Fruit fly (Drosophila melanogaster): ENCODE results near the gene CG3868.

The CG3868 gene

dm6 chr3L:14359815-14360719, 42.5 kb downstream of the CG3868 start (continued):
- no peak for TF ChIP-seq sisA (GFP tag; IDR thresholded peaks at IDR 0.05)
- no peak for TF ChIP-seq CG10274 (GFP tag; optimal IDR thresholded peaks at IDR 0.05)
- no peak for TF ChIP-seq CG5953 (GFP tag; IDR thresholded peaks at IDR 0.05)
- TF ChIP-seq CrebB (tag; optimal IDR thresholded peaks at IDR 0.05) = no peak
- no peak for TF ChIP-seq klu (GFP tag; IDR thresholded peaks at IDR 0.05)
- no peak for TF ChIP-seq CG3281 (GFP tag; optimal IDR thresholded peaks at IDR 0.05)
- TF ChIP-seq chm (GFP tag; IDR thresholded peaks at IDR 0.05) = 0 out of 2 replicates have a peak, but pooled peaks have one; percentile 29
- no peak for TF ChIP-seq seq (GFP tag; IDR thresholded peaks at IDR 0.05)
- TF ChIP-seq tin (GFP tag; optimal IDR thresholded peaks at IDR 0.05) = no peak
- TF ChIP-seq CG15601 (tag; optimal IDR thresholded peaks at IDR 0.05) = no peak
- no peak for TF ChIP-seq CG5180 (GFP tag; optimal IDR thresholded peaks at IDR 0.05)
- 0 out of 3 replicates have a peak, but pooled peaks have one; percentile 45 for TF ChIP-seq CG2199 (GFP tag; IDR thresholded peaks at IDR 0.05)
- no peak for TF ChIP-seq CG2202 (tag; optimal IDR thresholded peaks at IDR 0.05)
- TF ChIP-seq tgo (GFP tag; IDR thresholded peaks at IDR 0.05) = no peak
- TF ChIP-seq hkb (optimal IDR thresholded peaks at IDR 0.05) = no peak
- no peak for TF ChIP-seq hkb (GFP tag; IDR thresholded peaks at IDR 0.05)
- no peak for TF ChIP-seq CG3847 (GFP tag; IDR thresholded peaks at IDR 0.05)
- TF ChIP-seq emc (GFP tag; optimal IDR thresholded peaks at IDR 0.05) = no peak
- no peak for TF ChIP-seq CG7839 (tag; optimal IDR thresholded peaks at IDR 0.05)
- no peak for TF ChIP-seq B-H2 (GFP tag; optimal IDR thresholded peaks at IDR 0.05)
- no peak for TF ChIP-seq Atf6 (GFP tag; IDR thresholded peaks at IDR 0.05)
- TF ChIP-seq sqz (GFP tag; optimal IDR thresholded peaks at IDR 0.05) = no peak
- no peak for TF ChIP-seq CG17186 (GFP tag; optimal IDR thresholded peaks at IDR 0.05)
- TF ChIP-seq Neu2 (GFP tag; optimal IDR thresholded peaks at IDR 0.05; ENCODE audit: borderline replicate concordance) = no peak
- no peak for TF ChIP-seq CG9609 (GFP tag; optimal IDR thresholded peaks at IDR 0.05)
- TF ChIP-seq dpn (GFP tag; optimal IDR thresholded peaks at IDR 0.05) = no peak
- no peak for TF ChIP-seq ERR (GFP tag; optimal IDR thresholded peaks at IDR 0.05)
- TF ChIP-seq sob (GFP tag; IDR thresholded peaks at IDR 0.05) = no peak
- no peak for TF ChIP-seq HmgZ (tag; optimal IDR thresholded peaks at IDR 0.05)
- no peak for TF ChIP-seq Nf-YC (tag; optimal IDR thresholded peaks at IDR 0.05)
- no peak for TF ChIP-seq CG6683 (GFP tag; optimal IDR thresholded peaks at IDR 0.05)
- TF ChIP-seq h (optimal IDR thresholded peaks at IDR 0.05) = no peak
- TF ChIP-seq fd3F (GFP tag; optimal IDR thresholded peaks at IDR 0.05) = no peak
- no peak for TF ChIP-seq Myb (GFP tag; optimal IDR thresholded peaks at IDR 0.05)
- no peak for TF ChIP-seq az2 (GFP tag; optimal IDR thresholded peaks at IDR 0.05)
- TF ChIP-seq Dbx (GFP tag; IDR thresholded peaks at IDR 0.05) = no peak
- TF ChIP-seq br (optimal IDR thresholded peaks at IDR 0.05) = no peak
- TF ChIP-seq lilli (GFP tag; optimal IDR thresholded peaks at IDR 0.05) = no peak
- TF ChIP-seq so (GFP tag; IDR thresholded peaks at IDR 0.05) = no peak
- TF ChIP-seq hbn (GFP tag; IDR thresholded peaks at IDR 0.05; ENCODE audit: partially characterized antibody) = no peak
- peak; percentile 32; the same call in 1 of the 2 replicates for TF ChIP-seq vvl (GFP tag; IDR thresholded peaks at IDR 0.05)
- no peak for TF ChIP-seq CG7928 (GFP tag; optimal IDR thresholded peaks at IDR 0.05)
- TF ChIP-seq CG10979 (tag; optimal IDR thresholded peaks at IDR 0.05) = peak; percentile 32
- no peak for TF ChIP-seq cad (GFP tag; optimal IDR thresholded peaks at IDR 0.05)
- TF ChIP-seq dati (GFP tag; IDR thresholded peaks at IDR 0.05) = no peak
- TF ChIP-seq salm (tag; optimal IDR thresholded peaks at IDR 0.05) = no peak
- no peak for TF ChIP-seq D19B (GFP tag; optimal IDR thresholded peaks at IDR 0.05)
- no peak for TF ChIP-seq vnd (GFP tag; IDR thresholded peaks at IDR 0.05; ENCODE audit: partially characterized antibody)
- TF ChIP-seq CG18599 (GFP tag; optimal IDR thresholded peaks at IDR 0.05) = peak; percentile 53
- no peak for TF ChIP-seq Aef1 (GFP tag; IDR thresholded peaks at IDR 0.05)
- no peak for TF ChIP-seq C15 (GFP tag; IDR thresholded peaks at IDR 0.05)
